Fruit fly (Drosophila melanogaster): ENCODE measurements around the gene CG15322.
A peak's percentile ranks its signal among the peaks of the same experiment; 100 is the strongest.
"Not testable (repeated sequence)": the region's sequence is repeated elsewhere in the genome, so short reads cannot be mapped to it uniquely, and the experiment has no call there.

Gene CG15322

dm6 chrX:20169898-20170297 lies 36.5 kb downstream of the CG15322 start, which contains the start of the genes CG9581 and CG9578:
Gene CG9581 (minus strand): TSS chrX:20169981.
Gene CG9578 (plus strand): TSS chrX:20170222.
- TF ChIP-seq CG4496 (GFP tag; IDR thresholded peaks at IDR 0.05): no peak
- TF ChIP-seq CG8159 (tag; optimal IDR thresholded peaks at IDR 0.05): no peak
- no peak for TF ChIP-seq CG15710 (tag; optimal IDR thresholded peaks at IDR 0.05)
- no peak for TF ChIP-seq Pif1B (GFP tag; optimal IDR thresholded peaks at IDR 0.05)
- no peak for TF ChIP-seq CG12605 (GFP tag; IDR thresholded peaks at IDR 0.05)
- no peak for TF ChIP-seq rn (GFP tag; IDR thresholded peaks at IDR 0.05)
- TF ChIP-seq CG8301 (tag; optimal IDR thresholded peaks at IDR 0.05): no peak
- no peak for TF ChIP-seq CG13204 (GFP tag; optimal IDR thresholded peaks at IDR 0.05)
- TF ChIP-seq CG32121 (GFP tag; IDR thresholded peaks at IDR 0.05): no peak
- no peak for TF ChIP-seq CG17806 (tag; optimal IDR thresholded peaks at IDR 0.05)
- no peak for TF ChIP-seq Ets98B (GFP tag; IDR thresholded peaks at IDR 0.05)
- no peak for TF ChIP-seq Snoo (tag; optimal IDR thresholded peaks at IDR 0.05)
- TF ChIP-seq D1 (tag; optimal IDR thresholded peaks at IDR 0.05): no peak
- no peak for TF ChIP-seq fd96Ca (GFP tag; IDR thresholded peaks at IDR 0.05)
- no peak for TF ChIP-seq CG14655 (GFP tag; optimal IDR thresholded peaks at IDR 0.05)
- TF ChIP-seq Pif1A (GFP tag; optimal IDR thresholded peaks at IDR 0.05): no peak
- TF ChIP-seq CG9948 (tag; optimal IDR thresholded peaks at IDR 0.05): no peak
- no peak for TF ChIP-seq gl (tag; optimal IDR thresholded peaks at IDR 0.05)

DNA sequence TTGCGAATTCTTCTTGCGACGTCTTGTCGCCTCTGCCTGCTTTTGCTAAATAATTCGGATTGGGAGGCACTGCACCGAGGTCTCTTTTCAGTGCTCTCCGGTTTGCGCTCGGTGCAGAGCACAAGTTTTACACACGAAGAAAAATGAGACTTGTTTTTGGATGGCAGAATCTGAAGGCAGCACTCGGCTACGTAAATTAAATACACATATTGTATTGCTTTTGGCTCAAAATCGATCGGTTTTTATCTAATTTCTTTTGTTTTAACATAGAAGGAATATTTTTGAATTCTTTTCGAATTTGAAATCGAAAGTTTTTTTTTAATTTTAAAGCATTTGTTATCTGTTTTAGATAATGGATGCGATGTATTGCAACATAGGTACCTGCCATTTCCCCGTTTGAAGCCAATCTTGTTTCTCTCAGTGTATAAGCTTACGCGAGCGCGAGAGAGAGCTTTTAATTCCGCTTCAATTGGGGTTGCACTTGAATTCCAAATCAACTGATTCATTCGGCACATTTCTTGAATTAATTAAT lies 40.2 kb downstream of the CG15322 start, which contains the start of gene AnxB10:
AnxB10 (minus strand) TSS at position 51 of the 532 bp plus-strand sequence.
- TF ChIP-seq CG15710 (tag; optimal IDR thresholded peaks at IDR 0.05) (peak; percentile 93), Pif1B (GFP tag; optimal IDR thresholded peaks at IDR 0.05) (peak; percentile 92), CG10348 (GFP tag; IDR thresholded peaks at IDR 0.05) (peak; percentile 75), rn (GFP tag; IDR thresholded peaks at IDR 0.05) (peak; percentile 83), CG8159 (tag; optimal IDR thresholded peaks at IDR 0.05) (peak; percentile 94), gl (tag; optimal IDR thresholded peaks at IDR 0.05) (peak; percentile 72), CG9948 (tag; optimal IDR thresholded peaks at IDR 0.05) (peak; percentile 91), Snoo (tag; optimal IDR thresholded peaks at IDR 0.05) (peak; percentile 92), CG32121 (GFP tag; IDR thresholded peaks at IDR 0.05) (peak; percentile 93), CG4496 (GFP tag; IDR thresholded peaks at IDR 0.05) (peak; percentile 91), CG13204 (GFP tag; optimal IDR thresholded peaks at IDR 0.05) (peak; percentile 79), CG14655 (GFP tag; optimal IDR thresholded peaks at IDR 0.05) (peak; percentile 95), CG34367 (tag; optimal IDR thresholded peaks at IDR 0.05) (peak; percentile 84), fd96Ca (GFP tag; IDR thresholded peaks at IDR 0.05) (peak; percentile 92), CG12605 (GFP tag; IDR thresholded peaks at IDR 0.05) (peak; percentile 81), D1 (tag; optimal IDR thresholded peaks at IDR 0.05) (peak; percentile 87), CG8301 (tag; optimal IDR thresholded peaks at IDR 0.05) (peak; percentile 91), Pif1A (GFP tag; optimal IDR thresholded peaks at IDR 0.05) (peak; percentile 95), CG17806 (tag; optimal IDR thresholded peaks at IDR 0.05) (peak; percentile 90), EcR (GFP tag; optimal IDR thresholded peaks at IDR 0.05) (peak; percentile 17), Ets98B (GFP tag; IDR thresholded peaks at IDR 0.05) (peak; percentile 82; the same call in 1 of the 2 replicates)

dm6 chrX:20178538-20178937 lies 45.2 kb downstream of the CG15322 start, which contains the start of gene Sdic1:
Gene Sdic1 (minus strand): TSS chrX:20178638.
- TF ChIP-seq D1 (tag; optimal IDR thresholded peaks at IDR 0.05); CG10348 (GFP tag; IDR thresholded peaks at IDR 0.05); CG9948 (tag; optimal IDR thresholded peaks at IDR 0.05): not testable (repeated sequence)

DNA sequence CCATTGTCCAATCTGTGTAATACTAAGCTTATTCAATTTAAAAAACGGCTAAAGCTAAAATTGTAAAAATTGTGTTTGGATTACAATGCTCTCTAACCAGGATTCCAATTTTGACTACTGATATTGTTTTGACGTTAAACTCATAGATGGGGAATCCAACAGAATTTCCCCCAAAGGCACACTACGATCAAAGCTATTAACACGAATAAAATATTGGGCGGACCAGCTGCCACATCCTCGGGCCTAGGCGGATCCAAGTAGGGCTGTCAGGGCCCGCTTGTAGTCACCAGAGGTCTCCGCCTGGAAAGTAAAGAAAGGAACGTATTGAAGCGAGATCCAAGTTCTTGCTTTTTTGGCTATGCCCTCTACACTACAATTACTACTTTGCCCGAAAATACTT lies 53.0 kb downstream of the CG15322 start, which contains the start of gene Sdic2:
Sdic2 (minus strand) TSS at position 101 of the 400 bp plus-strand sequence.
- not testable (repeated sequence) for TF ChIP-seq fd96Ca (GFP tag; IDR thresholded peaks at IDR 0.05); CG14655 (GFP tag; optimal IDR thresholded peaks at IDR 0.05); CG17806 (tag; optimal IDR thresholded peaks at IDR 0.05)

Data from whole organism, pupa.